Fruit fly (Drosophila melanogaster) Kc167 (cell line): Measurements from ENCODE around the gene yellow-b.

Experiments used
- Myc ChIP-seq: fragments of >200 bp; optimal IDR thresholded peaks from 2 replicates; lab custom pipeline; 2017; ENCODE audit warnings: missing external identifiers
- Sin3A ChIP-seq: fragments of >200 bp; optimal IDR thresholded peaks from 2 replicates; lab custom pipeline; 2018; ENCODE audit warnings: missing external identifiers
- h ChIP-seq: fragments of >200 bp; optimal IDR thresholded peaks from 3 replicates; lab custom pipeline; 2018; ENCODE audit warnings: missing external identifiers
- insv ChIP-seq: fragments of >200 bp; optimal IDR thresholded peaks from 3 replicates; lab custom pipeline; 2018; ENCODE audit warnings: missing external identifiers
- psq ChIP-seq: fragments of >200 bp; optimal IDR thresholded peaks from 2 replicates; lab custom pipeline; 2017; ENCODE audit warnings: missing external identifiers
- ttk ChIP-seq: sonication (Bioruptor generic); optimal IDR thresholded peaks from 2 replicates; lab custom pipeline; 2017; ENCODE audit warnings: missing external identifiers

Gene yellow-b

dm6 chr2L:16791345-16791744 is 37.2 kb downstream of the yellow-b start, which contains the start of gene CG17928:
CG17928 (plus strand) TSS chr2L:16791568.
- TF ChIP-seq Myc (lab: Kevin White, UChicago), result no peak
- no peak for TF ChIP-seq insv (lab: Kevin White, UChicago)
- no peak for TF ChIP-seq Sin3A (lab: Kevin White, UChicago)
- TF ChIP-seq psq, result no peak
- TF ChIP-seq h (lab: Kevin White, UChicago), result no peak
- TF ChIP-seq ttk, result no peak

DNA sequence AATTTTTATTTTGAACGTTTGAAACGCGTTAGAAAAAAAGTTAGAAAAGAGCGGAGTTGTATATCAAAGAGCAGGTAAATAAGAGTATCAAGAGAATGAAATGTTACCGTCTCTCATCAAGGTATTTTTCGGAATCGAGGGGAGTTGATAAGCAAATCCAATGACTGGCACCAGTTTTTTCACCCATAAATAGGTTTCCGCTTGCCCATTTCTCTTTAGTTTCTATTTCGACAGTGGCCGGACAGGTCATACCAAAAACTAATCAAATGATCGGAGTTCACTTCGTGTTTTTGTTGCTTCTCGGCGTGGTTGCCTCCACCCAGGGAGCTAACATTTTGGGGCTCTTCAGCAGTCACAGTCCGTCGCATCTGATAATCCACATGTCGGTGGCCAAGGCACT is 39.8 kb downstream of the yellow-b start, which contains the start of gene Ugt37C2:
TSS of gene Ugt37C2 (plus strand) at position 242 of the 400 bp plus-strand sequence.
- TF ChIP-seq h (lab: Kevin White, UChicago), result no peak
- TF ChIP-seq ttk, result no peak
- no peak for TF ChIP-seq Myc (lab: Kevin White, UChicago)
- no peak for TF ChIP-seq Sin3A (lab: Kevin White, UChicago)
- no peak for TF ChIP-seq psq
- TF ChIP-seq insv (lab: Kevin White, UChicago), result no peak

DNA sequence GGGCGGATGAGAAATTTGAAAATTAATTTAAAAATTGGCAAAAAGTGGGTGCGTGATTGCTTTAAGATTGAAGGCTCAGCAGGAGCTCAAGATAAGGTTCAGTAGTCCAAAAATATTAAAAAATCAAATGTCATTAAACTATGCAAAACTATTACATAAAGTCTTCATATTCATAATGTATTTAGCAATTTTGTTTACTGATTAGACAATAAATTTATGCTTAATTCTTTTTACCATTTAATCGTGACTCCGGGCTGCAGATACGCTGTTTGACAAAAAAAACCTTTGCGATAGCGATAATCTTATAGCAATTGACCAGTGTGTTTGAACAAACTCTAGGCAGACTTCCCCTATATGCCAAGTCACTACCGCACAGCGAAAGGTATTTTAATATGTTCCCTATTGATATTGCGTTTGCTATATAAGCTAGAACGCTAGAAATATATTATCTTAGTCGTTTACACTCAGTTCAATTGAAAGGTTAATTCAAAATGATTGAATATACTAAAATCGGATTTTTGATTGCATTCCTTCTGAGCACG is 42.0 kb downstream of the yellow-b start, which contains the start of gene Ugt37E1:
TSS of gene Ugt37E1 (plus strand) at position 492 of the 542 bp plus-strand sequence.
- TF ChIP-seq h (lab: Kevin White, UChicago) (no peak), psq (no peak), Myc (lab: Kevin White, UChicago) (no peak), ttk (no peak)

dm6 chr2L:16798705-16799104 is 44.6 kb downstream of the yellow-b start, which contains the start of gene Ugt37D1:
Ugt37D1 (plus strand) TSS chr2L:16799025.
- TF ChIP-seq Myc (lab: Kevin White, UChicago), result no peak

DNA sequence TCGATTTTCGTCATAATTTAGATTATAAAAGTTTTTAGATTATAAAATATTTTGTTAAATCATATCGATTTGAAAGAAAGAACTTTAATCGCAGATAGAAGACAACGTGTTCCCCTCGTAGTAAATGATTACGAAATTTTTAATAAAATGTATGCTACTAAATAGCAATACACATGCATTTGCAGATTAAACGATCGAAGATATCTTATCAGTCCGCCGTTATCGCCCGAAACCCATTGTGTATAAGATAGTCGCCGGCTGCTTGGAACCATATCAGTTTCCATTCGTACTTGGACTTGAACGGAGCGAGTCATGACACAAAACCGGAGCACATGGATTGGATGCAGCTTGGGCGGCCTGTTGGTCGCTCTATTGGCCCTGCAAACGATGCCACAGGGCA is 45.4 kb downstream of the yellow-b start:
- no peak for TF ChIP-seq Sin3A (lab: Kevin White, UChicago)
- TF ChIP-seq psq, result no peak
- TF ChIP-seq insv (lab: Kevin White, UChicago), result no peak

DNA sequence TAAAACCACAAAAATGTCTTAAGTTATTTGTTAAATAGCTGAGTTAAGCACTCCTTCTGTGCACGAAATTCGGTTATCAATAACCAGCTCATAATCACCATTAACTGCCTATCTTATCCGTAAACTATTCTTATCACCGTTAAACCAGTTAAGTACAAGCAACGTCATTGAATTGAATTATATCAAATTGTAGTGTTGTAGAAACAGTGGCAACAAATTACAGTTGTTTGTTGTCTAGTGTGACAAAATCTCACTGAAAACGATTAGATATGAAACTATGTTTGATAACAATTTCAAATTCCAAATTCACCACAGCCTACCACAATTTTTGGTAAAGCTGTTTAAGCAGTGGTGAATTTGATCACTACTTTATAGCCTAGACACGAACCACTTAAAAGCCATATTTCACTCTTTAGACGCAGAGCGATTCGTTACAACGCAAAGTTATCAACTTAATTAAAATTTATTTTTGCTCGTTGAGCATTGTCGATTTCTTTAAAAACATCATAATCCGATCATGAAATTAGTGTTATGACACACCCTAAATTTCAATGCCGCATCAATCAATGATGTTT is 47.5 kb downstream of the yellow-b start:
- TF ChIP-seq Sin3A (lab: Kevin White, UChicago) (no peak), insv (lab: Kevin White, UChicago) (no peak), Myc (lab: Kevin White, UChicago) (no peak), h (lab: Kevin White, UChicago) (no peak), ttk (no peak), psq (no peak)

- no peak for TF ChIP-seq h (lab: Kevin White, UChicago)
- no peak for TF ChIP-seq ttk
- TF ChIP-seq Sin3A (lab: Kevin White, UChicago), result no peak
- TF ChIP-seq insv (lab: Kevin White, UChicago), result no peak
- no peak for TF ChIP-seq psq
- no peak for TF ChIP-seq Myc (lab: Kevin White, UChicago)
Measured at dm6 chr2L:16803638-16804037, 49.5 kb downstream of the yellow-b start.

DNA sequence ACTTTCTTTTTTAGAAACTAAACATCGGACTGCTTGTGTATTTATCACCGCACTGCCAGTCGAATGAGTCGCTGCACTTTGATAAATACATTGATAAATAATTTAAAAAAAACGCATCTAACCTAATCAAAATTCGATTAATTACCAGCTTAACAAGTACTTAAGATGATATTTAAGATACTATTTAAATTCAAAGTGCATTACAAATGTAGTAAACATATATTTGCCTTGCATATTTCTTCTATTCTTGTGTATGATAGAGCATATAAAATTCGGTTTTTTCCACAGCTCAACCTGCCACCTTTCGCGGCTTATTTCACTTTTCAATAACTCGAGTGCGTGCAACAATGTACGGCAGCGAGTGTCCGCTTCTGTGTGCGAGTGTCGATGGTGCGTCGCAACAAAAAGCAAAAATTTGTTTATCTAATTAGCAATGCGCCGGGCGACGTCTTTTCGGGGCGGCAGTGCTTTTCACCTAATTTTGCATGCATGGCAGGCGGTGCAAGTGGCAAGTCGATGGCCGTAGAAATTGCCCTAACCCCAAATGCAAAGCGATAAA is 50.3 kb downstream of the yellow-b start, which contains the start of gene CG13272:
TSS of gene CG13272 (plus strand) at position 509 of the 559 bp plus-strand sequence.
- TF ChIP-seq insv (lab: Kevin White, UChicago), result no peak
- TF ChIP-seq psq, result no peak
- TF ChIP-seq ttk, result no peak
- no peak for TF ChIP-seq h (lab: Kevin White, UChicago)
- TF ChIP-seq Sin3A (lab: Kevin White, UChicago), result no peak
- no peak for TF ChIP-seq Myc (lab: Kevin White, UChicago)
